Fruit fly (Drosophila melanogaster) whole organism, embryonic: ENCODE data around the gene Ing5.
A peak's percentile ranks its signal among the peaks of the same experiment; 100 is the strongest.

Experiments used
- B-H2 ChIP-seq: fragments of 200-800 bp; sonication (Bioruptor generic); optimal IDR thresholded peaks from 2 replicates; lab custom pipeline; 2018; ENCODE audit warnings: missing biosample characterization, mild to moderate bottlenecking, missing genetic modification characterization
- CG10543 ChIP-seq: fragments of 200-800 bp; sonication (Bioruptor generic); optimal IDR thresholded peaks from 3 replicates; lab custom pipeline; 2017; ENCODE audit warnings: missing biosample characterization, mild to moderate bottlenecking, missing genetic modification characterization, moderate library complexity
- CG11247 ChIP-seq: fragments of 200-800 bp; sonication (Bioruptor generic); IDR thresholded peaks from 2 replicates; pipeline ENCODE4 v1.3.6; 2022; ENCODE audit warnings: missing biosample characterization, missing genetic modification characterization
- CG11723 ChIP-seq: fragments of 200-800 bp; sonication (Bioruptor generic); optimal IDR thresholded peaks from 2 replicates; lab custom pipeline; 2017; ENCODE audit warnings: missing biosample characterization, mild to moderate bottlenecking, missing genetic modification characterization
- CG13296 ChIP-seq: fragments of 200-800 bp; sonication (Bioruptor generic); optimal IDR thresholded peaks from 3 replicates; lab custom pipeline; 2018; ENCODE audit warnings: missing biosample characterization, mild to moderate bottlenecking, missing genetic modification characterization
- CG14667 ChIP-seq: fragments of 200-800 bp; sonication (Bioruptor generic); IDR thresholded peaks from 2 replicates; pipeline ENCODE4 v1.3.6; 2022; ENCODE audit warnings: missing biosample characterization, missing genetic modification characterization
- CG14710 ChIP-seq: fragments of 200-800 bp; sonication (Bioruptor generic); optimal IDR thresholded peaks from 3 replicates; lab custom pipeline; 2019; ENCODE audit warnings: missing biosample characterization, mild to moderate bottlenecking, missing genetic modification characterization, moderate library complexity
- CG15514 ChIP-seq: fragments of 200-800 bp; sonication (Bioruptor generic); optimal IDR thresholded peaks from 3 replicates; lab custom pipeline; 2017; ENCODE audit warnings: missing biosample characterization, missing genetic modification characterization, mild to moderate bottlenecking, moderate library complexity, missing genetic modification reagents
- CG17361 ChIP-seq: fragments of 200-800 bp; sonication (Bioruptor generic); IDR thresholded peaks from 3 replicates; pipeline ENCODE4 v1.3.6; 2022; ENCODE audit warnings: missing biosample characterization, missing genetic modification characterization
- CG17829 ChIP-seq: fragments of 200-800 bp; optimal IDR thresholded peaks from 2 replicates; lab custom pipeline; 2019; ENCODE audit warnings: missing biosample characterization, mild to moderate bottlenecking, missing genetic modification characterization, moderate library complexity
- CG18011 ChIP-seq: fragments of 200-800 bp; sonication (Bioruptor generic); optimal IDR thresholded peaks from 2 replicates; lab custom pipeline; 2017; ENCODE audit warnings: missing biosample characterization, missing genetic modification characterization, mild to moderate bottlenecking, moderate library complexity, missing genotype
- CG18764 ChIP-seq: fragments of 200-800 bp; sonication (Bioruptor generic); optimal IDR thresholded peaks from 3 replicates; lab custom pipeline; 2016; ENCODE audit warnings: missing biosample characterization, missing genetic modification characterization
- CG2875 ChIP-seq: fragments of 200-800 bp; sonication (Bioruptor generic); optimal IDR thresholded peaks from 2 replicates; lab custom pipeline; 2017; ENCODE audit warnings: missing biosample characterization, mild to moderate bottlenecking, missing genetic modification characterization, missing genetic modification reagents
- CG3407 ChIP-seq: fragments of 200-800 bp; sonication (Bioruptor generic); optimal IDR thresholded peaks from 2 replicates; lab custom pipeline; 2018; ENCODE audit warnings: missing biosample characterization, mild to moderate bottlenecking, missing genetic modification characterization
- CG34422 ChIP-seq: fragments of 200-800 bp; sonication (Bioruptor generic); IDR thresholded peaks from 3 replicates; pipeline ENCODE4 v1.3.6; 2022; ENCODE audit warnings: missing biosample characterization, missing genetic modification characterization
- CG6689 ChIP-seq: fragments of 200-800 bp; sonication (Bioruptor generic); IDR thresholded peaks from 2 replicates; pipeline ENCODE4 v1.3.6; 2022; ENCODE audit warnings: missing biosample characterization, missing genetic modification characterization
- CG7357 ChIP-seq: fragments of 200-800 bp; sonication (Bioruptor generic); IDR thresholded peaks from 3 replicates; pipeline ENCODE4 v1.3.6; 2022; ENCODE audit warnings: missing biosample characterization, missing genetic modification characterization
- CG7556 ChIP-seq: fragments of 200-800 bp; sonication (Bioruptor generic); optimal IDR thresholded peaks from 2 replicates; lab custom pipeline; 2017; ENCODE audit warnings: missing biosample characterization, mild to moderate bottlenecking, missing genetic modification characterization
- CG9797 ChIP-seq: fragments of 200-800 bp; sonication (Bioruptor generic); optimal IDR thresholded peaks from 3 replicates; lab custom pipeline; 2018; ENCODE audit warnings: missing biosample characterization, mild to moderate bottlenecking, missing genetic modification characterization
- Camta ChIP-seq: fragments of 200-800 bp; sonication (Bioruptor generic); optimal IDR thresholded peaks from 2 replicates; lab custom pipeline; 2016; ENCODE audit warnings: missing biosample characterization, missing genetic modification characterization
- Dad ChIP-seq: fragments of 200-800 bp; sonication (Bioruptor generic); optimal IDR thresholded peaks from 3 replicates; lab custom pipeline; 2016; ENCODE audit warnings: missing biosample characterization, missing genetic modification characterization
- Doc3 ChIP-seq: fragments of 200-800 bp; sonication (Bioruptor generic); IDR thresholded peaks from 3 replicates; pipeline ENCODE4 v1.3.6; 2022; ENCODE audit warnings: missing biosample characterization, missing genetic modification characterization; ENCODE audit not compliant: partially characterized antibody
- Dp ChIP-seq: fragments of 200-800 bp; sonication (Bioruptor generic); optimal IDR thresholded peaks from 2 replicates; lab custom pipeline; 2018; ENCODE audit warnings: missing biosample characterization, mild to moderate bottlenecking, missing genetic modification characterization, moderate library complexity
- Drgx ChIP-seq: fragments of 200-800 bp; sonication (Bioruptor generic); IDR thresholded peaks from 2 replicates; pipeline ENCODE4 v1.3.6; 2022; ENCODE audit warnings: missing biosample characterization, missing genetic modification characterization
- E2f1 ChIP-seq: fragments of 200-800 bp; sonication (Bioruptor generic); IDR thresholded peaks from 2 replicates; pipeline ENCODE4 v1.3.6; 2022; ENCODE audit warnings: missing biosample characterization, missing genetic modification characterization
- Hmx ChIP-seq: fragments of 200-800 bp; sonication (Bioruptor generic); optimal IDR thresholded peaks from 2 replicates; lab custom pipeline; 2016; ENCODE audit warnings: missing biosample characterization, missing genetic modification characterization
- NC2β ChIP-seq: fragments of 200-800 bp; sonication (Bioruptor generic); optimal IDR thresholded peaks from 2 replicates; lab custom pipeline; 2016; ENCODE audit warnings: missing biosample characterization, missing genetic modification characterization
- NK7.1 ChIP-seq: fragments of 200-800 bp; sonication (Bioruptor generic); optimal IDR thresholded peaks from 3 replicates; lab custom pipeline; 2016; ENCODE audit warnings: missing biosample characterization, missing genetic modification characterization
- Sox100B ChIP-seq: fragments of 200-800 bp; sonication (Bioruptor generic); optimal IDR thresholded peaks from 3 replicates; lab custom pipeline; 2018; ENCODE audit warnings: missing biosample characterization, mild to moderate bottlenecking, missing genetic modification characterization
- Sry-δ ChIP-seq: fragments of 200-800 bp; sonication (Bioruptor generic); optimal IDR thresholded peaks from 2 replicates; lab custom pipeline; 2016; ENCODE audit warnings: missing biosample characterization, missing genetic modification characterization
- bbx ChIP-seq: fragments of 200-800 bp; sonication (Bioruptor generic); IDR thresholded peaks from 2 replicates; pipeline ENCODE4 v1.3.6; 2022; ENCODE audit warnings: missing biosample characterization, missing genetic modification characterization; ENCODE audit not compliant: partially characterized antibody
- cg ChIP-seq: fragments of 200-800 bp; sonication (Bioruptor generic); optimal IDR thresholded peaks from 3 replicates; lab custom pipeline; 2019; ENCODE audit warnings: missing biosample characterization, mild to moderate bottlenecking, missing genetic modification characterization, moderate library complexity
- ci ChIP-seq: fragments of 200-800 bp; sonication (Bioruptor generic); IDR thresholded peaks from 3 replicates; pipeline ENCODE4 v1.3.6; 2022; ENCODE audit warnings: missing biosample characterization, missing genetic modification characterization
- emc ChIP-seq: fragments of 200-800 bp; sonication (Bioruptor generic); optimal IDR thresholded peaks from 2 replicates; lab custom pipeline; 2016; ENCODE audit warnings: missing biosample characterization, missing genetic modification characterization
- en ChIP-seq: fragments of 200-800 bp; sonication (Bioruptor generic); optimal IDR thresholded peaks from 2 replicates; lab custom pipeline; 2016; ENCODE audit warnings: missing biosample characterization, missing genetic modification characterization
- eve ChIP-seq, 2 experiments: fragments of >200 bp; optimal IDR thresholded peaks; 2 replicates each; lab custom pipeline; 2017; ENCODE audit warnings: missing biosample characterization in 2 of 2, missing genetic modification characterization in 2 of 2
- fd3F ChIP-seq: fragments of 200-800 bp; sonication (Bioruptor generic); optimal IDR thresholded peaks from 2 replicates; lab custom pipeline; 2018; ENCODE audit warnings: missing biosample characterization, mild to moderate bottlenecking, missing genetic modification characterization, moderate library complexity
- gce ChIP-seq: fragments of 200-800 bp; sonication (Bioruptor generic); IDR thresholded peaks from 3 replicates; pipeline ENCODE4 v1.3.6; 2022; ENCODE audit warnings: missing biosample characterization, missing genetic modification characterization
- gcm2 ChIP-seq: fragments of 200-800 bp; sonication (Bioruptor generic); optimal IDR thresholded peaks from 2 replicates; lab custom pipeline; 2016; ENCODE audit warnings: missing biosample characterization, missing genetic modification characterization
- gfzf ChIP-seq: fragments of 200-800 bp; sonication (Bioruptor generic); optimal IDR thresholded peaks from 2 replicates; lab custom pipeline; 2016; ENCODE audit warnings: missing biosample characterization, mild to moderate bottlenecking, missing genetic modification characterization, moderate library complexity
- ham ChIP-seq: fragments of 200-800 bp; sonication (Bioruptor generic); IDR thresholded peaks from 2 replicates; pipeline ENCODE4 v1.3.6; 2022; ENCODE audit warnings: missing biosample characterization, missing genetic modification characterization
- jumu ChIP-seq: fragments of 200-800 bp; sonication (Bioruptor generic); optimal IDR thresholded peaks from 3 replicates; lab custom pipeline; 2016; ENCODE audit warnings: missing biosample characterization, missing genetic modification characterization
- kni ChIP-seq: fragments of 200-800 bp; sonication (Bioruptor generic); optimal IDR thresholded peaks from 3 replicates; lab custom pipeline; 2017; ENCODE audit warnings: mild to moderate bottlenecking, missing biosample characterization, missing genetic modification reagents, missing genetic modification characterization
- mirr ChIP-seq: fragments of 200-800 bp; sonication (Bioruptor generic); optimal IDR thresholded peaks from 3 replicates; lab custom pipeline; 2018; ENCODE audit warnings: missing biosample characterization, mild to moderate bottlenecking, missing genetic modification characterization
- nerfin-1 ChIP-seq: fragments of 200-800 bp; sonication (Bioruptor generic); optimal IDR thresholded peaks from 3 replicates; lab custom pipeline; 2019; ENCODE audit warnings: missing biosample characterization, mild to moderate bottlenecking, missing genetic modification characterization, moderate library complexity
- scrt ChIP-seq: fragments of 200-800 bp; sonication (Bioruptor generic); optimal IDR thresholded peaks from 2 replicates; lab custom pipeline; 2018; ENCODE audit warnings: missing biosample characterization, mild to moderate bottlenecking, missing genetic modification characterization, moderate library complexity
- sob ChIP-seq: fragments of 200-800 bp; sonication (Bioruptor generic); IDR thresholded peaks from 2 replicates; pipeline ENCODE4 v1.3.6; 2022; ENCODE audit warnings: missing biosample characterization, missing genetic modification characterization
- tin ChIP-seq: fragments of 200-800 bp; sonication (Bioruptor generic); optimal IDR thresholded peaks from 3 replicates; lab custom pipeline; 2016; ENCODE audit warnings: missing biosample characterization, missing genetic modification characterization
- vvl ChIP-seq: fragments of 200-800 bp; sonication (Bioruptor generic); IDR thresholded peaks from 2 replicates; pipeline ENCODE4 v1.3.6; 2022; ENCODE audit warnings: missing biosample characterization, missing genetic modification characterization
- zen2 ChIP-seq: fragments of 200-800 bp; sonication (Bioruptor generic); IDR thresholded peaks from 3 replicates; pipeline ENCODE4 v1.3.6; 2022; ENCODE audit warnings: missing biosample characterization, missing genetic modification characterization; ENCODE audit not compliant: partially characterized antibody
- zf30C ChIP-seq: fragments of 200-800 bp; sonication (Bioruptor generic); optimal IDR thresholded peaks from 3 replicates; lab custom pipeline; 2018; ENCODE audit warnings: missing biosample characterization, mild to moderate bottlenecking, missing genetic modification characterization

The Ing5 gene

dm6 chr2L:13368940-13369339, 18.2 kb downstream of the Ing5 start, which contains the start of gene CG31855 (continued):
- TF ChIP-seq CG3407 (GFP tag; lab: Kevin White, UChicago) (peak; percentile 67), CG2875 (GFP tag; lab: Kevin White, UChicago) (peak; percentile 47), ci (GFP tag; lab: Robert Waterston, UW) (peak; percentile 84), CG10543 (GFP tag; lab: Kevin White, UChicago) (peak; percentile 86), fd3F (GFP tag; lab: Kevin White, UChicago) (peak; percentile 75), kni (no peak), CG11247 (GFP tag; lab: Robert Waterston, UW) (peak; percentile 85), CG9797 (GFP tag; lab: Kevin White, UChicago) (no peak), CG7556 (peak; percentile 79), sob (GFP tag; lab: Robert Waterston, UW) (peak; percentile 95), Sox100B (GFP tag; lab: Kevin White, UChicago) (peak; percentile 74), gfzf (GFP tag; lab: Kevin White, UChicago) (peak; percentile 22), scrt (peak; percentile 66), CG14667 (peak; percentile 64), CG7357 (GFP tag; lab: Robert Waterston, UW) (peak; percentile 14; the same call in 1 of the 3 replicates), tin (GFP tag; lab: Kevin White, UChicago) (peak; percentile 88), Doc3 (GFP tag; lab: Robert Waterston, UW) (no peak), vvl (peak; percentile 92), CG18011 (GFP tag; lab: Kevin White, UChicago) (peak; percentile 77), nerfin-1 (peak; percentile 63), eve (GFP tag; optimal IDR thresholded peaks at IDR 0.05; lab: Kevin White, UChicago) (no peak), emc (peak; percentile 3), CG15514 (peak; percentile 82), zf30C (GFP tag; lab: Kevin White, UChicago) (no peak), CG18764 (GFP tag; lab: Kevin White, UChicago) (peak; percentile 80), mirr (GFP tag; lab: Kevin White, UChicago) (peak; percentile 66), Dad (GFP tag; lab: Kevin White, UChicago) (peak; percentile 68), en (peak; percentile 23), gcm2 (peak; percentile 72), ham (GFP tag; lab: Robert Waterston, UW) (peak; percentile 37; the same call in 1 of the 2 replicates), jumu (GFP tag; lab: Kevin White, UChicago) (peak; percentile 62), CG14710 (tag; lab: Kevin White, UChicago) (peak; percentile 71), Camta (GFP tag; lab: Kevin White, UChicago) (peak; percentile 71), CG6689 (GFP tag; lab: Robert Waterston, UW) (peak; percentile 63), bbx (GFP tag; lab: Robert Waterston, UW) (no peak), CG17829 (tag; lab: Kevin White, UChicago) (peak; percentile 80), NC2β (GFP tag; lab: Kevin White, UChicago) (peak; percentile 73), cg (GFP tag; lab: Kevin White, UChicago) (no peak), Hmx (GFP tag; lab: Kevin White, UChicago) (peak; percentile 78), NK7.1 (GFP tag; lab: Kevin White, UChicago) (no peak), B-H2 (GFP tag; lab: Kevin White, UChicago) (peak; percentile 94), Dp (GFP tag; lab: Kevin White, UChicago) (peak; percentile 25), gce (GFP tag; lab: Robert Waterston, UW) (peak; percentile 35; the same call in 1 of the 3 replicates), CG13296 (GFP tag; lab: Kevin White, UChicago) (peak; percentile 89), CG11723 (GFP tag; lab: Kevin White, UChicago) (peak; percentile 63), CG34422 (GFP tag; lab: Robert Waterston, UW) (peak; percentile 87), zen2 (GFP tag; lab: Robert Waterston, UW) (no peak), E2f1 (GFP tag; lab: Robert Waterston, UW) (peak; percentile 77), Sry-δ (GFP tag; lab: Kevin White, UChicago) (peak; percentile 35), CG17361 (GFP tag; lab: Robert Waterston, UW) (peak; percentile 73; the same call in 2 of the 3 replicates), Drgx (GFP tag; lab: Robert Waterston, UW) (peak; percentile 51; the same call in 1 of the 2 replicates)
